Fruit fly (Drosophila melanogaster): Measurements from ENCODE around the gene CG13722.

CG13722 gene

DNA sequence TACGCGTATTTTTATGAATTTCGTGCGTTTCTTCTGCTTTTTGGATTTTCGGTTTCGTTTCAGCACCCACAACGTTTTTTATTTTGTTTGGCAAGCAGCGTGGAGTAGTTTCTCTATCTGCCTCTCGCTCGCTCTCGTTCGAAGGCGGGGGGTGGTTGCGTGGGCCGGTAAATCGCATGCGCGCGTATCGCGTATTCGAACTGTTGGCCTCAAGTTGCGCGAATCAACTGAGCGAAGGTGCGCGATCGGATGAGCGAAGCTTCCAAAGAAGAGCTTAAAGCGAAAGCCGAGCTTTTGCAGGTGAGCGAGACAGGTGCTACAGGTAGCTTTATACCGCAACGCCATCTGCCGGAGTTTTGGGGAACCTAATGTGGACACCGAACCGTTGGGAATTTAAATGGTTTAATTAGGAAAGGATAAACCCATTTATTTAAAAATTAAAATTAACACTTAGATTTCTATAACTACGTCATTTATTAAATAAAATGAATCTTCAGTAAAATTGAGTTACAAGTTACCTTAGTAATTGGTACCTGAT, 41.2 kb upstream of the CG13722 start, which contains the start of gene Tie (continued):
- TF ChIP-seq Elba2 (GFP tag; optimal IDR thresholded peaks at IDR 0.05) (no peak), pfk (GFP tag; optimal IDR thresholded peaks at IDR 0.05) (no peak), CG1832 (GFP tag; optimal IDR thresholded peaks at IDR 0.05) (peak; percentile 57), mirr (GFP tag; optimal IDR thresholded peaks at IDR 0.05) (no peak), CG3407 (GFP tag; optimal IDR thresholded peaks at IDR 0.05) (no peak), CG12219 (GFP tag; optimal IDR thresholded peaks at IDR 0.05) (no peak), CG12942 (GFP tag; optimal IDR thresholded peaks at IDR 0.05) (no peak), hkb (optimal IDR thresholded peaks at IDR 0.05) (no peak), hkb (GFP tag; IDR thresholded peaks at IDR 0.05) (peak; percentile 19; the same call in 1 of the 2 replicates), BtbVII (GFP tag; optimal IDR thresholded peaks at IDR 0.05) (no peak), Mrtf (GFP tag; IDR thresholded peaks at IDR 0.05) (no peak), hbn (GFP tag; IDR thresholded peaks at IDR 0.05; ENCODE audit: partially characterized antibody) (no peak), vvl (GFP tag; IDR thresholded peaks at IDR 0.05) (peak; percentile 18; the same call in 1 of the 2 replicates), CG6654 (GFP tag; optimal IDR thresholded peaks at IDR 0.05) (no peak), eve (GFP tag; optimal IDR thresholded peaks at IDR 0.05) (no peak), ewg (GFP tag; optimal IDR thresholded peaks at IDR 0.05) (peak; percentile 68), CG6254 (GFP tag; optimal IDR thresholded peaks at IDR 0.05) (no peak), z (GFP tag; IDR thresholded peaks at IDR 0.05) (peak; percentile 59; the same call in 2 of the 3 replicates), CoRest (tag; optimal IDR thresholded peaks at IDR 0.05) (no peak), ci (GFP tag; IDR thresholded peaks at IDR 0.05) (0 out of 3 replicates have a peak, but pooled peaks have one; percentile 38), Rfx (GFP tag; IDR thresholded peaks at IDR 0.05) (peak; percentile 12; the same call in 1 of the 2 replicates), CG2678 (tag; optimal IDR thresholded peaks at IDR 0.05) (peak; percentile 13), sqz (GFP tag; optimal IDR thresholded peaks at IDR 0.05) (peak; percentile 25), zfh1 (GFP tag; IDR thresholded peaks at IDR 0.05) (no peak), CG3726 (GFP tag; IDR thresholded peaks at IDR 0.05) (no peak), CG8290 (GFP tag; optimal IDR thresholded peaks at IDR 0.05) (no peak), CG8290 (tag; optimal IDR thresholded peaks at IDR 0.05) (peak in 1 of 2 experiments; percentile 23), Fer1 (GFP tag; optimal IDR thresholded peaks at IDR 0.05) (no peak), Nf-YC (tag; optimal IDR thresholded peaks at IDR 0.05) (no peak), CG17361 (GFP tag; IDR thresholded peaks at IDR 0.05) (no peak), pan (optimal IDR thresholded peaks at IDR 0.05) (no peak), pan (GFP tag; optimal IDR thresholded peaks at IDR 0.05 in 1 of 2, IDR thresholded peaks at IDR 0.05 in 1 of 2) (peak in 1 of 2 experiments; percentile 29), chn (GFP tag; optimal IDR thresholded peaks at IDR 0.05) (peak; percentile 35), CG17829 (tag; optimal IDR thresholded peaks at IDR 0.05) (no peak), CG17568 (GFP tag; optimal IDR thresholded peaks at IDR 0.05) (no peak), CG15514 (GFP tag; optimal IDR thresholded peaks at IDR 0.05) (peak; percentile 35), CG3281 (GFP tag; optimal IDR thresholded peaks at IDR 0.05) (no peak), unc-4 (GFP tag; IDR thresholded peaks at IDR 0.05; ENCODE audit: partially characterized antibody) (0 out of 2 replicates have a peak, but pooled peaks have one; percentile 14), CG13624 (GFP tag; optimal IDR thresholded peaks at IDR 0.05) (no peak), nom (GFP tag; optimal IDR thresholded peaks at IDR 0.05) (peak; percentile 32), phol (tag; optimal IDR thresholded peaks at IDR 0.05) (no peak), Adf1 (GFP tag; IDR thresholded peaks at IDR 0.05) (0 out of 2 replicates have a peak, but pooled peaks have one; percentile 20), CG31441 (GFP tag; IDR thresholded peaks at IDR 0.05) (no peak), amos (GFP tag; IDR thresholded peaks at IDR 0.05; ENCODE audit: partially characterized antibody) (peak; percentile 39; the same call in 1 of the 2 replicates), CG15479 (GFP tag; optimal IDR thresholded peaks at IDR 0.05) (no peak), chinmo (GFP tag; IDR thresholded peaks at IDR 0.05; ENCODE audit: partially characterized antibody) (peak; percentile 95; the same call in 3 of the 4 replicates), Lim3 (GFP tag; IDR thresholded peaks at IDR 0.05) (no peak), Bteb2 (GFP tag; optimal IDR thresholded peaks at IDR 0.05) (no peak), HLH54F (GFP tag; optimal IDR thresholded peaks at IDR 0.05) (no peak), ftz-f1 (GFP tag; optimal IDR thresholded peaks at IDR 0.05) (peak; percentile 21)
